ENCODE assay signal across 4 fruit fly cellular contexts in the genomic region with DNA sequence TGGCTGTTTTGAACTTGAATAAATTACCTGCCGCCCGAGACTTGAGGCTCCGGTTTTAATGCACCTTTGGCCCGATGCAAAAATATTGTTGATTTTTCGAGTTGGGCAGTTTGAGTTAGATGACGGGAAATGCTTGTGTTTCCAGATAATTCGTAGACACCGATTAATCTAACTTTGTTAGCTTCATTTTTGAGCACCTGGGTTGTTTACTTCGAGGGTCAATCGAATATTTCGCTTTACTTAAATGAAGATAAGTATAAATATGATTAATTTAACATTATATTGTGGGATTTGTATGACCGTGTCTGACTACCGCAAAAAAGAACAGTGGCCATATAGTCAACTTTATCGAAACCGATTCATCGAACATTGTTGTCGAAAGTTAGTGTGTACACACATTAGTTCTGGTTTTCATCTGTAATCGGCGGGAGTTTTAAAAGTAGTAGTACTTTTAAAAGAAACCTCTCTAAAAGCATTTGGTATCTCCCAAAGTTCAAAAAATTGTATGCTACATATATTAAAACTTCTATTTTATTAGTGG.
TF ChIP-seq lines count a peak whose summit lies in the region.

A gene (minus strand): TSS at position 332 of the 541 bp plus-strand sequence.

- no peak for TF ChIP-seq CTCF in whole organism, embryonic (GFP tag; optimal IDR thresholded peaks at IDR 0.05; lab: Kevin White, UChicago)

TF ChIP-seq in whole organism, adult, 20 proteins besides CTCF, POLR2A, EP300 and RAD21:
- TF ChIP-seq CG14711 (tag; optimal IDR thresholded peaks at IDR 0.05; lab: Kevin White, UChicago), result no peak
- TF ChIP-seq CG11617 (GFP tag; optimal IDR thresholded peaks at IDR 0.05; lab: Kevin White, UChicago), result no peak
- no peak for TF ChIP-seq Hr96 (GFP tag; optimal IDR thresholded peaks at IDR 0.05; lab: Kevin White, UChicago)
- TF ChIP-seq CG7045 (GFP tag; optimal IDR thresholded peaks at IDR 0.05; lab: Kevin White, UChicago), result no peak
- no peak for TF ChIP-seq CG7101 (tag; optimal IDR thresholded peaks at IDR 0.05; lab: Kevin White, UChicago)
- no peak for TF ChIP-seq cic (GFP tag; optimal IDR thresholded peaks at IDR 0.05; lab: Kevin White, UChicago)
- TF ChIP-seq ovo (GFP tag; optimal IDR thresholded peaks at IDR 0.05; lab: Kevin White, UChicago), result no peak
- TF ChIP-seq CG5204 (GFP tag; optimal IDR thresholded peaks at IDR 0.05; lab: Kevin White, UChicago), result no peak
- TF ChIP-seq bab1 (GFP tag; optimal IDR thresholded peaks at IDR 0.05; lab: Kevin White, UChicago), result peak; percentile 70
- peak; percentile 8 for TF ChIP-seq kay (GFP tag; lab: Kevin White, UChicago; ENCODE audit: borderline replicate concordance)

TF ChIP-seq in whole organism, embryonic, 481 proteins besides CTCF, POLR2A, EP300 and RAD21 (continues in another document):
- TF ChIP-seq CG11723 (GFP tag; optimal IDR thresholded peaks at IDR 0.05; lab: Kevin White, UChicago), result no peak
- no peak for TF ChIP-seq CG13123 (GFP tag; optimal IDR thresholded peaks at IDR 0.05; lab: Kevin White, UChicago)
- TF ChIP-seq yki (optimal IDR thresholded peaks at IDR 0.05; lab: Kevin White, UChicago), result no peak
- no peak for TF ChIP-seq pho (GFP tag; optimal IDR thresholded peaks at IDR 0.05; lab: Kevin White, UChicago)
- 0 out of 3 replicates have a peak, but pooled peaks have one; percentile 36 for TF ChIP-seq vnd (GFP tag; IDR thresholded peaks at IDR 0.05; lab: Robert Waterston, UW; ENCODE audit: partially characterized antibody)
- no peak for TF ChIP-seq CG3726 (GFP tag; IDR thresholded peaks at IDR 0.05; lab: Robert Waterston, UW)
- no peak for TF ChIP-seq NfI (GFP tag; optimal IDR thresholded peaks at IDR 0.05; lab: Kevin White, UChicago)
- no peak for TF ChIP-seq zfh2 (GFP tag; optimal IDR thresholded peaks at IDR 0.05; lab: Kevin White, UChicago)
- TF ChIP-seq CG2889 (GFP tag; IDR thresholded peaks at IDR 0.05; lab: Robert Waterston, UW), result no peak
- TF ChIP-seq CG11504 (tag; optimal IDR thresholded peaks at IDR 0.05; lab: Kevin White, UChicago), result no peak
- TF ChIP-seq CG10565 (GFP tag; optimal IDR thresholded peaks at IDR 0.05; lab: Kevin White, UChicago), result no peak
- 0 out of 4 replicates have a peak, but pooled peaks have one; percentile 54 for TF ChIP-seq chinmo (GFP tag; IDR thresholded peaks at IDR 0.05; lab: Robert Waterston, UW; ENCODE audit: partially characterized antibody)
- peak; percentile 56 for TF ChIP-seq lbe (GFP tag; optimal IDR thresholded peaks at IDR 0.05; lab: Kevin White, UChicago)
- peak; percentile 37 for TF ChIP-seq Ets97D (GFP tag; optimal IDR thresholded peaks at IDR 0.05; lab: Kevin White, UChicago)
- peak; percentile 70 for TF ChIP-seq trem (tag; optimal IDR thresholded peaks at IDR 0.05; lab: Kevin White, UChicago)
- no peak for TF ChIP-seq D19B (GFP tag; optimal IDR thresholded peaks at IDR 0.05; lab: Kevin White, UChicago)
- TF ChIP-seq Scr (GFP tag; IDR thresholded peaks at IDR 0.05; lab: Robert Waterston, UW; ENCODE audit: partially characterized antibody), result peak; percentile 61
- TF ChIP-seq CG12391 (tag; optimal IDR thresholded peaks at IDR 0.05; lab: Kevin White, UChicago), result peak; percentile 23
- TF ChIP-seq lab (GFP tag; optimal IDR thresholded peaks at IDR 0.05; lab: Kevin White, UChicago), result no peak
- no peak for TF ChIP-seq HmgD (GFP tag; optimal IDR thresholded peaks at IDR 0.05; lab: Kevin White, UChicago)
- TF ChIP-seq tup (GFP tag; optimal IDR thresholded peaks at IDR 0.05; lab: Kevin White, UChicago), result no peak
- no peak for TF ChIP-seq wdn (GFP tag; IDR thresholded peaks at IDR 0.05; lab: Robert Waterston, UW)
- no peak for TF ChIP-seq CG12744 (GFP tag; optimal IDR thresholded peaks at IDR 0.05; lab: Kevin White, UChicago)
- no peak for TF ChIP-seq Ada2b (GFP tag; IDR thresholded peaks at IDR 0.05; lab: Robert Waterston, UW)
- TF ChIP-seq pzg (GFP tag; optimal IDR thresholded peaks at IDR 0.05; lab: Kevin White, UChicago), result peak; percentile 93

TF ChIP-seq in whole organism, prepupa, 60 proteins besides CTCF, POLR2A, EP300 and RAD21:
- TF ChIP-seq CG16779 (tag; optimal IDR thresholded peaks at IDR 0.05; lab: Kevin White, UChicago), result no peak
- TF ChIP-seq CG10669 (GFP tag; optimal IDR thresholded peaks at IDR 0.05; lab: Kevin White, UChicago), result no peak
- TF ChIP-seq CG8119 (GFP tag; IDR thresholded peaks at IDR 0.05; lab: Robert Waterston, UW), result no peak
- no peak for TF ChIP-seq dsx (GFP tag; optimal IDR thresholded peaks at IDR 0.05; lab: Kevin White, UChicago; ENCODE audit: poor library complexity, severe bottlenecking)
- TF ChIP-seq net (GFP tag; optimal IDR thresholded peaks at IDR 0.05; lab: Kevin White, UChicago), result no peak
- no peak for TF ChIP-seq acj6 (GFP tag; optimal IDR thresholded peaks at IDR 0.05; lab: Kevin White, UChicago)
- TF ChIP-seq Sox14 (GFP tag; optimal IDR thresholded peaks at IDR 0.05; lab: Kevin White, UChicago), result no peak
- no peak for TF ChIP-seq Smox (GFP tag; optimal IDR thresholded peaks at IDR 0.05; lab: Kevin White, UChicago)
- peak; percentile 7 for TF ChIP-seq Eip93F (GFP tag; optimal IDR thresholded peaks at IDR 0.05; lab: Kevin White, UChicago)
- TF ChIP-seq salr (GFP tag; optimal IDR thresholded peaks at IDR 0.05; lab: Kevin White, UChicago), result no peak
- TF ChIP-seq Eip75B (GFP tag; optimal IDR thresholded peaks at IDR 0.05; lab: Kevin White, UChicago), result no peak
- peak; percentile 3 for TF ChIP-seq fkh (GFP tag; optimal IDR thresholded peaks at IDR 0.05; lab: Kevin White, UChicago)
- no peak for TF ChIP-seq CG6792 (GFP tag; optimal IDR thresholded peaks at IDR 0.05; lab: Kevin White, UChicago)
- no peak for TF ChIP-seq Sox15 (GFP tag; optimal IDR thresholded peaks at IDR 0.05; lab: Kevin White, UChicago)
- TF ChIP-seq dac (GFP tag; optimal IDR thresholded peaks at IDR 0.05; lab: Kevin White, UChicago), result no peak
- TF ChIP-seq CG4318 (GFP tag; optimal IDR thresholded peaks at IDR 0.05; lab: Kevin White, UChicago), result no peak
- no peak for TF ChIP-seq CG11762 (GFP tag; optimal IDR thresholded peaks at IDR 0.05; lab: Kevin White, UChicago; ENCODE audit: insufficient read depth)
- TF ChIP-seq vri (GFP tag; optimal IDR thresholded peaks at IDR 0.05; lab: Kevin White, UChicago), result peak; percentile 24
- TF ChIP-seq CG6276 (GFP tag; optimal IDR thresholded peaks at IDR 0.05; lab: Kevin White, UChicago), result no peak
- no peak for TF ChIP-seq CG6163 (GFP tag; IDR thresholded peaks at IDR 0.05; lab: Robert Waterston, UW)
TF ChIP-seq in whole organism, prepupa: peak in this region for 3.

TF ChIP-seq in whole organism, wandering third instar larva, 38 proteins besides CTCF, POLR2A, EP300 and RAD21:
- no peak for TF ChIP-seq br (GFP tag; optimal IDR thresholded peaks at IDR 0.05; lab: Kevin White, UChicago)
- no peak for TF ChIP-seq CrebA (GFP tag; optimal IDR thresholded peaks at IDR 0.05; lab: Kevin White, UChicago; ENCODE audit: borderline replicate concordance)
- TF ChIP-seq GATAd (GFP tag; optimal IDR thresholded peaks at IDR 0.05; lab: Kevin White, UChicago), result no peak
- no peak for TF ChIP-seq dl (GFP tag; optimal IDR thresholded peaks at IDR 0.05; lab: Kevin White, UChicago; ENCODE audit: insufficient read depth in 1 of 2, partially characterized antibody in 2 of 2)
- TF ChIP-seq Dif (GFP tag; optimal IDR thresholded peaks at IDR 0.05; lab: Kevin White, UChicago; ENCODE audit: partially characterized antibody), result no peak
- no peak for TF ChIP-seq Abd-B (GFP tag; optimal IDR thresholded peaks at IDR 0.05; lab: Kevin White, UChicago)
- peak; percentile 48 for TF ChIP-seq sage (GFP tag; optimal IDR thresholded peaks at IDR 0.05; lab: Kevin White, UChicago)
- TF ChIP-seq ey (GFP tag; optimal IDR thresholded peaks at IDR 0.05; lab: Kevin White, UChicago), result no peak
- TF ChIP-seq Hnf4 (GFP tag; optimal IDR thresholded peaks at IDR 0.05; lab: Kevin White, UChicago), result peak; percentile 5
- peak; percentile 47 for TF ChIP-seq Rel (GFP tag; optimal IDR thresholded peaks at IDR 0.05; lab: Kevin White, UChicago)
- TF ChIP-seq Rel (tag; optimal IDR thresholded peaks at IDR 0.05; lab: Kevin White, UChicago), result peak; percentile 99
- TF ChIP-seq lola (GFP tag; optimal IDR thresholded peaks at IDR 0.05; lab: Kevin White, UChicago), result no peak
TF ChIP-seq in whole organism, wandering third instar larva: peak in this region for 3.
